Worm (Caenorhabditis elegans) whole organism, early embryonic: ENCODE results near the gene C15B12.9.

ENCODE experiments used
- B0310.2 ChIP-seq: sonication (generic microtip); optimal IDR thresholded peaks from 2 replicates; lab custom pipeline; 2016; ENCODE audit warnings: mild to moderate bottlenecking, missing genetic modification characterization, missing compliant biosample characterization
- F13C5.2 ChIP-seq: sonication (generic microtip); optimal IDR thresholded peaks from 2 replicates; lab custom pipeline; 2017; ENCODE audit warnings: mild to moderate bottlenecking, missing genetic modification characterization, inconsistent platforms, missing compliant biosample characterization
- aly-1 ChIP-seq: sonication (generic microtip); optimal IDR thresholded peaks from 2 replicates; lab custom pipeline; 2016; ENCODE audit warnings: missing genetic modification characterization, missing compliant biosample characterization
- ama-1 ChIP-seq: fragments of 150-350 bp; optimal IDR thresholded peaks from 2 replicates; lab custom pipeline; 2014
- ceh-13 ChIP-seq: fragments of 200-800 bp; sonication (Bioruptor generic); optimal IDR thresholded peaks from 2 replicates; lab custom pipeline; 2018; ENCODE audit warnings: mild to moderate bottlenecking, missing genetic modification characterization, missing compliant biosample characterization
- ceh-36 ChIP-seq: sonication (generic microtip); optimal IDR thresholded peaks from 2 replicates; lab custom pipeline; 2016; ENCODE audit warnings: missing genetic modification characterization, inconsistent platforms, missing compliant biosample characterization
- ets-7 ChIP-seq: sonication (generic microtip); optimal IDR thresholded peaks from 2 replicates; lab custom pipeline; 2016; ENCODE audit warnings: missing genotype, missing genetic modification characterization, missing compliant biosample characterization
- flt-1 ChIP-seq: fragments of 200-800 bp; sonication (Bioruptor generic); IDR thresholded peaks from 2 replicates; pipeline ENCODE4 v1.3.6; 2022; ENCODE audit warnings: missing genetic modification characterization, missing compliant biosample characterization
- hmbx-1 ChIP-seq: sonication (generic microtip); optimal IDR thresholded peaks from 2 replicates; lab custom pipeline; 2016; ENCODE audit warnings: mild to moderate bottlenecking, missing genetic modification characterization, missing compliant biosample characterization
- hmg-4 ChIP-seq: fragments of 200-800 bp; sonication (Bioruptor generic); optimal IDR thresholded peaks from 2 replicates; lab custom pipeline; 2018; ENCODE audit warnings: mild to moderate bottlenecking, missing genetic modification characterization, missing compliant biosample characterization
- hnd-1 ChIP-seq: sonication (generic microtip); optimal IDR thresholded peaks from 2 replicates; lab custom pipeline; 2016; ENCODE audit warnings: missing genetic modification characterization, missing compliant biosample characterization
- pes-1 ChIP-seq: fragments of 200-800 bp; sonication (Bioruptor generic); IDR thresholded peaks from 2 replicates; pipeline ENCODE4 v1.3.6; 2022; ENCODE audit warnings: missing genetic modification reagents, missing genetic modification characterization, missing compliant biosample characterization
- scrt-1 ChIP-seq: fragments of 200-800 bp; sonication (Bioruptor generic); IDR thresholded peaks from 2 replicates; pipeline ENCODE4 v1.3.6; 2022; ENCODE audit warnings: missing genetic modification characterization, missing compliant biosample characterization
- sea-1 ChIP-seq: fragments of 200-800 bp; sonication (Bioruptor generic); conservative IDR thresholded peaks from 2 replicates; pipeline ENCODE4 v1.3.6; 2022; ENCODE audit warnings: missing genetic modification characterization, missing compliant biosample characterization
- tbx-11 ChIP-seq: fragments of 200-800 bp; sonication (Bioruptor generic); IDR thresholded peaks from 2 replicates; pipeline ENCODE4 v1.3.6; 2022; ENCODE audit warnings: missing genetic modification characterization, missing compliant biosample characterization
- tbx-37 ChIP-seq: fragments of 200-800 bp; sonication (Bioruptor generic); conservative IDR thresholded peaks from 2 replicates; pipeline ENCODE4 v1.3.6; 2022; ENCODE audit warnings: missing genetic modification reagents, missing genetic modification characterization, missing compliant biosample characterization
- tra-4 ChIP-seq: sonication (generic microtip); optimal IDR thresholded peaks from 2 replicates; lab custom pipeline; 2017; ENCODE audit warnings: missing genetic modification characterization, missing compliant biosample characterization

The C15B12.9 gene

DNA sequence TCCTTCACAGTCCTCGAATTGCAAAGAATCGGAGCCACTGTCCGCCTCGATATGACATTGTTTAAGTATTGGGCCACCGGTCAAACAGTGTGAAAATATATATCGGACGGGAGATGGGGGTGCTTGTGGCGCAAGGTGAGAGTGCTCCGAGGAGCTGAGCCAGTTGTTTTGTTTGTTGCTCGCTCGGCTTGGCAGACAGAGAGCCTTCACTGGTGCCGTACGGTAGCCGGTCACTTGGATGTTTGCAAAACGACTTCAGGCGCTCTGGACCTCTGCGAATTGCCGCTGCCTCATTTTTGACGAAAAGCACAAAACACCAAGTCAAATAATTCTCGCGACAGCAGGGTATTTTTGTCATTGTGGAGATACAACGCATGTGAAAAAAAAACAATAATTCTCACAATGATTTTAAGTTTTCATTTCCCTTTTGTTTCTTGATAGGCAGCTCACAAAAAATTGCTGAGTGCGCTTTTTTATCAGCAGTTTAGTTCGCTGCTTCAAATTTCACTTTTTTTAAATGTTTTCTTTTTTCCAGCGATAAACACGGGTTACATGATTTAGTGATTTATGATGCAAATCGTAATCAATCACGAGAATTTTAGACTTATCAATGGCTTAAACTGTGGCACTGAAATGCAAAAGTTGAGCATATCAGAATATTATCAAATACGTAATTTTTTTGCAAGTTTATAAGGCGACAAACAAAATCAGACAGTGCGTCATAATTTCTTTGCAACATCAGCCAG is 48.6 kb downstream of the C15B12.9 start:
- TF ChIP-seq hmbx-1 (tag; lab: Kevin White, UChicago) (no peak), F13C5.2 (no peak), hmg-4 (GFP tag; lab: Kevin White, UChicago) (no peak), sea-1 (no peak), ceh-13 (GFP tag; lab: Kevin White, UChicago) (no peak), flt-1 (GFP tag; lab: Robert Waterston, UW) (no peak), B0310.2 (tag; lab: Kevin White, UChicago) (no peak), ama-1 (lab: Kevin White, UChicago) (no peak), hnd-1 (tag; lab: Kevin White, UChicago) (no peak), ceh-36 (tag; lab: Kevin White, UChicago) (no peak), scrt-1 (GFP tag; lab: Robert Waterston, UW) (no peak), ets-7 (tag; lab: Kevin White, UChicago) (no peak), pes-1 (GFP tag; lab: Robert Waterston, UW) (no peak), aly-1 (tag; lab: Kevin White, UChicago) (no peak), tbx-11 (GFP tag; lab: Robert Waterston, UW) (no peak), tbx-37 (GFP tag; lab: Robert Waterston, UW) (no peak), tra-4 (tag; lab: Kevin White, UChicago) (no peak)

ce11 chrX:6518537-6518936 is 49.9 kb downstream of the C15B12.9 start, which contains the start of gene ets-4:
TSS of gene ets-4 (plus strand) at chrX:6518883.
- TF ChIP-seq hmbx-1 (tag; lab: Kevin White, UChicago): no peak
- TF ChIP-seq tra-4 (tag; lab: Kevin White, UChicago): no peak
- TF ChIP-seq scrt-1 (GFP tag; lab: Robert Waterston, UW): no peak
- TF ChIP-seq sea-1: no peak
- no peak for TF ChIP-seq pes-1 (GFP tag; lab: Robert Waterston, UW)
- TF ChIP-seq hnd-1 (tag; lab: Kevin White, UChicago): no peak
- TF ChIP-seq flt-1 (GFP tag; lab: Robert Waterston, UW): no peak
- TF ChIP-seq ama-1 (lab: Kevin White, UChicago): no peak
- TF ChIP-seq ceh-13 (GFP tag; lab: Kevin White, UChicago): no peak
- TF ChIP-seq F13C5.2: no peak
- TF ChIP-seq ets-7 (tag; lab: Kevin White, UChicago): no peak
- TF ChIP-seq hmg-4 (GFP tag; lab: Kevin White, UChicago): no peak
- TF ChIP-seq B0310.2 (tag; lab: Kevin White, UChicago): no peak
- TF ChIP-seq aly-1 (tag; lab: Kevin White, UChicago): no peak

ce11 chrX:6519473-6519872 is 50.9 kb downstream of the C15B12.9 start:
- no peak for TF ChIP-seq tbx-37 (GFP tag; lab: Robert Waterston, UW)
- TF ChIP-seq ceh-36 (tag; lab: Kevin White, UChicago): no peak
- no peak for TF ChIP-seq scrt-1 (GFP tag; lab: Robert Waterston, UW)
- TF ChIP-seq ama-1 (lab: Kevin White, UChicago): no peak
- TF ChIP-seq tbx-11 (GFP tag; lab: Robert Waterston, UW): no peak
- no peak for TF ChIP-seq flt-1 (GFP tag; lab: Robert Waterston, UW)
- no peak for TF ChIP-seq pes-1 (GFP tag; lab: Robert Waterston, UW)
- TF ChIP-seq F13C5.2: no peak
- no peak for TF ChIP-seq B0310.2 (tag; lab: Kevin White, UChicago)
- no peak for TF ChIP-seq hmbx-1 (tag; lab: Kevin White, UChicago)
